Fruit fly (Drosophila melanogaster): ENCODE measurements around the gene RPA3.

dm6 chrX:11620527-11620926, 4.9 kb upstream of the RPA3 start:
- TF ChIP-seq CG1620 (GFP tag; optimal IDR thresholded peaks at IDR 0.05): no peak
- TF ChIP-seq CG14711 (tag; optimal IDR thresholded peaks at IDR 0.05): no peak
- no peak for TF ChIP-seq Mnt (GFP tag; optimal IDR thresholded peaks at IDR 0.05)
- TF ChIP-seq CG7045 (GFP tag; optimal IDR thresholded peaks at IDR 0.05): no peak
- TF ChIP-seq CG7101 (tag; optimal IDR thresholded peaks at IDR 0.05): no peak
- no peak for TF ChIP-seq Hr96 (GFP tag; optimal IDR thresholded peaks at IDR 0.05)
- no peak for TF ChIP-seq CG5204 (GFP tag; optimal IDR thresholded peaks at IDR 0.05)
- no peak for TF ChIP-seq CG33017 (tag; optimal IDR thresholded peaks at IDR 0.05)
- TF ChIP-seq kay (GFP tag; ENCODE audit: borderline replicate concordance): no peak
- no peak for TF ChIP-seq Clk (GFP tag; optimal IDR thresholded peaks at IDR 0.05)
- TF ChIP-seq cnc (optimal IDR thresholded peaks at IDR 0.05): no peak
- no peak for TF ChIP-seq CG11617 (GFP tag; optimal IDR thresholded peaks at IDR 0.05)

All from whole organism, adult.